Fruit fly (Drosophila melanogaster) whole organism, embryonic: ENCODE data around the gene CG43121.

Experiments used
- Abd-B ChIP-seq: fragments of 200-800 bp; sonication (Bioruptor generic); optimal IDR thresholded peaks from 2 replicates; lab custom pipeline; 2018; ENCODE audit warnings: missing biosample characterization, mild to moderate bottlenecking, missing genetic modification characterization, moderate library complexity
- Atf-2 ChIP-seq: fragments of 200-800 bp; sonication (Bioruptor generic); optimal IDR thresholded peaks from 2 replicates; lab custom pipeline; 2016; ENCODE audit warnings: missing biosample characterization, missing genetic modification characterization
- Atf3 ChIP-seq: fragments of 200-800 bp; sonication (Bioruptor generic); optimal IDR thresholded peaks from 3 replicates; lab custom pipeline; 2016; ENCODE audit warnings: missing biosample characterization, missing genetic modification characterization
- B-H1 ChIP-seq: fragments of 200-800 bp; sonication (Bioruptor generic); IDR thresholded peaks from 3 replicates; pipeline ENCODE4 v1.3.6; 2022; ENCODE audit warnings: missing biosample characterization, missing genetic modification characterization
- CG10654 ChIP-seq: fragments of 200-800 bp; sonication (Bioruptor generic); optimal IDR thresholded peaks from 2 replicates; lab custom pipeline; 2016; ENCODE audit warnings: missing biosample characterization, missing genetic modification characterization
- CG11560 ChIP-seq: fragments of 200-800 bp; sonication (Bioruptor generic); IDR thresholded peaks from 3 replicates; pipeline ENCODE4 v1.3.6; 2022; ENCODE audit warnings: missing biosample characterization, missing genetic modification characterization
- CG12659 ChIP-seq: fragments of 200-800 bp; sonication (Bioruptor generic); optimal IDR thresholded peaks from 3 replicates; lab custom pipeline; 2017; ENCODE audit warnings: mild to moderate bottlenecking, missing biosample characterization, missing genetic modification reagents, missing genetic modification characterization
- CG13123 ChIP-seq: fragments of 200-800 bp; sonication (Bioruptor generic); optimal IDR thresholded peaks from 2 replicates; lab custom pipeline; 2016; ENCODE audit warnings: missing biosample characterization, missing genetic modification characterization
- CG32767 ChIP-seq: fragments of 200-800 bp; sonication (Bioruptor generic); IDR thresholded peaks from 2 replicates; pipeline ENCODE4 v1.3.6; 2022; ENCODE audit warnings: missing biosample characterization, missing genetic modification characterization
- CG3838 ChIP-seq: fragments of 200-800 bp; sonication (Bioruptor generic); optimal IDR thresholded peaks from 3 replicates; lab custom pipeline; 2016; ENCODE audit warnings: missing biosample characterization, missing genetic modification characterization
- CG4730 ChIP-seq: fragments of 200-800 bp; sonication (Bioruptor generic); IDR thresholded peaks from 2 replicates; pipeline ENCODE4 v1.3.6; 2022; ENCODE audit warnings: missing biosample characterization, missing genetic modification characterization
- CG5953 ChIP-seq: fragments of 200-800 bp; sonication (Bioruptor generic); IDR thresholded peaks from 2 replicates; pipeline ENCODE4 v1.3.6; 2022; ENCODE audit warnings: missing biosample characterization, missing genetic modification characterization
- CG8281 ChIP-seq: fragments of 200-800 bp; sonication (Bioruptor generic); optimal IDR thresholded peaks from 2 replicates; lab custom pipeline; 2018; ENCODE audit warnings: missing biosample characterization, mild to moderate bottlenecking, missing genetic modification characterization, moderate library complexity
- CG9876 ChIP-seq: fragments of 200-800 bp; sonication (Bioruptor generic); optimal IDR thresholded peaks from 2 replicates; lab custom pipeline; 2016; ENCODE audit warnings: missing biosample characterization, missing genetic modification characterization
- Deaf1 ChIP-seq: fragments of 200-800 bp; optimal IDR thresholded peaks from 3 replicates; lab custom pipeline; 2019; ENCODE audit warnings: missing biosample characterization, mild to moderate bottlenecking, missing genetic modification characterization, moderate library complexity
- E2f1 ChIP-seq: fragments of 200-800 bp; sonication (Bioruptor generic); IDR thresholded peaks from 2 replicates; pipeline ENCODE4 v1.3.6; 2022; ENCODE audit warnings: missing biosample characterization, missing genetic modification characterization
- E2f2 ChIP-seq: fragments of 200-800 bp; sonication (Bioruptor generic); IDR thresholded peaks from 2 replicates; pipeline ENCODE4 v1.3.6; 2022; ENCODE audit warnings: missing biosample characterization, missing genetic modification characterization
- Fer2 ChIP-seq: fragments of 200-800 bp; sonication (Bioruptor generic); optimal IDR thresholded peaks from 2 replicates; lab custom pipeline; 2018; ENCODE audit warnings: missing biosample characterization, mild to moderate bottlenecking, missing genetic modification characterization, moderate library complexity
- HLH3B ChIP-seq: fragments of 200-800 bp; sonication (Bioruptor generic); IDR thresholded peaks from 2 replicates; pipeline ENCODE4 v1.3.6; 2022; ENCODE audit warnings: missing biosample characterization, missing genetic modification characterization
- HLHmδ ChIP-seq: fragments of 200-800 bp; sonication (Bioruptor generic); optimal IDR thresholded peaks from 2 replicates; lab custom pipeline; 2018; ENCODE audit warnings: missing biosample characterization, mild to moderate bottlenecking, missing genetic modification characterization, moderate library complexity
- Hmr ChIP-seq: fragments of 200-800 bp; sonication (Bioruptor generic); optimal IDR thresholded peaks from 3 replicates; lab custom pipeline; 2017; ENCODE audit warnings: mild to moderate bottlenecking, missing biosample characterization, missing genetic modification reagents, missing genetic modification characterization
- Hr51 ChIP-seq, 2 experiments: fragments of 200-800 bp; sonication (Bioruptor generic); optimal IDR thresholded peaks; 2 replicates in 1 of 2; 3 replicates in 1 of 2; lab custom pipeline; 2016 to 2018; ENCODE audit warnings: missing biosample characterization in 2 of 2, missing genetic modification characterization in 2 of 2, mild to moderate bottlenecking in 1 of 2, moderate library complexity in 1 of 2
- Lpt ChIP-seq: fragments of >200 bp; optimal IDR thresholded peaks from 2 replicates; lab custom pipeline; 2018; ENCODE audit warnings: missing biosample characterization, missing genetic modification characterization
- Max ChIP-seq: fragments of 200-800 bp; sonication (Bioruptor generic); optimal IDR thresholded peaks from 2 replicates; lab custom pipeline; 2016; ENCODE audit warnings: missing biosample characterization, mild to moderate bottlenecking, missing genetic modification characterization
- Mes4 ChIP-seq: fragments of 200-800 bp; sonication (Bioruptor generic); optimal IDR thresholded peaks from 2 replicates; lab custom pipeline; 2016; ENCODE audit warnings: missing biosample characterization, missing genetic modification characterization
- Nf-YA ChIP-seq: fragments of 200-800 bp; sonication (Bioruptor generic); IDR thresholded peaks from 2 replicates; pipeline ENCODE4 v1.3.6; 2022; ENCODE audit warnings: missing biosample characterization, missing genetic modification characterization
- PHDP ChIP-seq: fragments of 200-800 bp; sonication (Bioruptor generic); optimal IDR thresholded peaks from 3 replicates; lab custom pipeline; 2018; ENCODE audit warnings: missing biosample characterization, mild to moderate bottlenecking, missing genetic modification characterization, moderate library complexity
- Usf ChIP-seq: fragments of 200-800 bp; sonication (Bioruptor generic); optimal IDR thresholded peaks from 2 replicates; lab custom pipeline; 2017; ENCODE audit warnings: missing genotype, missing biosample characterization, missing genetic modification characterization
- Vsx1 ChIP-seq: fragments of 200-800 bp; sonication (Bioruptor generic); optimal IDR thresholded peaks from 2 replicates; lab custom pipeline; 2017; ENCODE audit warnings: missing biosample characterization, mild to moderate bottlenecking, missing genetic modification characterization, missing genetic modification reagents
- Xrp1 ChIP-seq: fragments of 200-800 bp; sonication (Bioruptor generic); IDR thresholded peaks from 2 replicates; pipeline ENCODE4 v1.3.6; 2022; ENCODE audit warnings: missing biosample characterization, missing genetic modification characterization
- ac ChIP-seq: fragments of 200-800 bp; sonication (Bioruptor generic); optimal IDR thresholded peaks from 3 replicates; lab custom pipeline; 2017; ENCODE audit warnings: missing biosample characterization, mild to moderate bottlenecking, missing genetic modification characterization
- chm ChIP-seq: fragments of 200-800 bp; sonication (Bioruptor generic); IDR thresholded peaks from 2 replicates; pipeline ENCODE4 v1.3.6; 2022; ENCODE audit warnings: missing biosample characterization, missing genetic modification characterization
- exex ChIP-seq: fragments of 200-800 bp; sonication (Bioruptor generic); optimal IDR thresholded peaks from 4 replicates; lab custom pipeline; 2018; ENCODE audit warnings: missing biosample characterization, mild to moderate bottlenecking, missing genetic modification characterization, moderate library complexity
- fd3F ChIP-seq: fragments of 200-800 bp; sonication (Bioruptor generic); optimal IDR thresholded peaks from 2 replicates; lab custom pipeline; 2018; ENCODE audit warnings: missing biosample characterization, mild to moderate bottlenecking, missing genetic modification characterization, moderate library complexity
- gsb ChIP-seq: fragments of 200-800 bp; sonication (Bioruptor generic); IDR thresholded peaks from 2 replicates; pipeline ENCODE4 v1.3.6; 2022; ENCODE audit warnings: missing biosample characterization, missing genetic modification characterization
- her ChIP-seq: fragments of 200-800 bp; sonication (Bioruptor generic); optimal IDR thresholded peaks from 2 replicates; lab custom pipeline; 2016; ENCODE audit warnings: missing biosample characterization, missing genetic modification characterization
- hkb ChIP-seq, 2 experiments: fragments of 200-800 bp in 1 of 2; fragments of >200 bp in 1 of 2; sonication (Bioruptor generic) in 1 of 2; IDR thresholded peaks in 1 of 2; optimal IDR thresholded peaks in 1 of 2; 2 replicates each; pipeline versions ENCODE4 v1.3.6 to Lab custom; 2017 to 2022; ENCODE audit warnings: missing biosample characterization in 1 of 2, missing genetic modification characterization in 1 of 2
- mam ChIP-seq: fragments of 200-800 bp; sonication (Bioruptor generic); optimal IDR thresholded peaks from 3 replicates; lab custom pipeline; 2016; ENCODE audit warnings: missing biosample characterization, missing genetic modification characterization
- pum ChIP-seq: fragments of 200-800 bp; sonication (Bioruptor generic); optimal IDR thresholded peaks from 2 replicates; lab custom pipeline; 2016; ENCODE audit warnings: missing biosample characterization, missing genetic modification characterization
- repo ChIP-seq: fragments of 200-800 bp; sonication (Bioruptor generic); optimal IDR thresholded peaks from 2 replicates; lab custom pipeline; 2016; ENCODE audit warnings: missing biosample characterization, missing genetic modification characterization
- sima ChIP-seq: fragments of 200-800 bp; sonication (Bioruptor generic); optimal IDR thresholded peaks from 2 replicates; lab custom pipeline; 2016; ENCODE audit warnings: missing biosample characterization, missing genetic modification characterization
- slou ChIP-seq: fragments of 200-800 bp; sonication (Bioruptor generic); optimal IDR thresholded peaks from 3 replicates; lab custom pipeline; 2016; ENCODE audit warnings: missing biosample characterization, missing genetic modification characterization
- sob ChIP-seq: fragments of 200-800 bp; sonication (Bioruptor generic); IDR thresholded peaks from 2 replicates; pipeline ENCODE4 v1.3.6; 2022; ENCODE audit warnings: missing biosample characterization, missing genetic modification characterization
- tna ChIP-seq: fragments of 200-800 bp; sonication (Bioruptor generic); IDR thresholded peaks from 2 replicates; pipeline ENCODE4 v1.3.6; 2022; ENCODE audit warnings: missing biosample characterization, missing genetic modification characterization; ENCODE audit not compliant: partially characterized antibody
- tx ChIP-seq: fragments of 200-800 bp; sonication (Bioruptor generic); optimal IDR thresholded peaks from 2 replicates; lab custom pipeline; 2016; ENCODE audit warnings: missing biosample characterization, missing genetic modification characterization
- vfl ChIP-seq: fragments of 200-800 bp; sonication (Bioruptor generic); optimal IDR thresholded peaks from 2 replicates; lab custom pipeline; 2016; ENCODE audit warnings: missing biosample characterization, missing genetic modification characterization

Gene CG43121

dm6 chr3L:14708053-14708452 is 35.8 kb upstream of the CG43121 start (continued):
- TF ChIP-seq mam (GFP tag; lab: Kevin White, UChicago) (peak; percentile 52), Atf-2 (GFP tag; lab: Kevin White, UChicago) (no peak), Lpt (GFP tag; lab: Kevin White, UChicago) (no peak), Hr51 (GFP tag; optimal IDR thresholded peaks at IDR 0.05; lab: Kevin White, UChicago) (peak in 1 of 2 experiments; percentile 33), HLH3B (peak; percentile 36; the same call in 1 of the 2 replicates), CG12659 (peak; percentile 44), sob (GFP tag; lab: Robert Waterston, UW) (no peak; the same call in 1 of the 2 replicates), CG9876 (GFP tag; lab: Kevin White, UChicago) (peak; percentile 40), pum (peak; percentile 0), Usf (GFP tag; lab: Kevin White, UChicago) (no peak), sima (GFP tag; lab: Kevin White, UChicago) (no peak), ac (GFP tag; lab: Kevin White, UChicago) (no peak), Fer2 (tag; lab: Kevin White, UChicago) (peak; percentile 65), Hmr (GFP tag; lab: Kevin White, UChicago) (peak; percentile 69), E2f1 (GFP tag; lab: Robert Waterston, UW) (no peak), gsb (GFP tag; lab: Robert Waterston, UW) (no peak), Deaf1 (tag; lab: Kevin White, UChicago) (no peak), CG5953 (GFP tag; lab: Robert Waterston, UW) (no peak), CG13123 (peak; percentile 56), HLHmδ (GFP tag; lab: Kevin White, UChicago) (no peak), vfl (peak; percentile 5), hkb (optimal IDR thresholded peaks at IDR 0.05; lab: Kevin White, UChicago) (no peak), hkb (GFP tag; IDR thresholded peaks at IDR 0.05; lab: Robert Waterston, UW) (peak; percentile 68), Xrp1 (peak; percentile 52), CG10654 (GFP tag; lab: Kevin White, UChicago) (peak; percentile 37), Mes4 (peak; percentile 12), chm (no peak), fd3F (peak; percentile 41), CG4730 (GFP tag; lab: Robert Waterston, UW) (0 out of 2 replicates have a peak, but pooled peaks have one; percentile 6), exex (peak; percentile 23), CG32767 (GFP tag; lab: Robert Waterston, UW) (0 out of 2 replicates have a peak, but pooled peaks have one; percentile 13), CG8281 (tag; lab: Kevin White, UChicago) (peak; percentile 37), Nf-YA (GFP tag; lab: Robert Waterston, UW) (0 out of 2 replicates have a peak, but pooled peaks have one; percentile 34), CG11560 (tag; lab: Robert Waterston, UW) (no peak), B-H1 (peak; percentile 18; the same call in 1 of the 3 replicates), slou (GFP tag; lab: Kevin White, UChicago) (peak; percentile 46), Vsx1 (GFP tag; lab: Kevin White, UChicago) (peak; percentile 53), Max (GFP tag; lab: Kevin White, UChicago) (peak; percentile 51), E2f2 (peak; percentile 23; the same call in 1 of the 2 replicates), her (GFP tag; lab: Kevin White, UChicago) (peak; percentile 32), Abd-B (no peak), tx (no peak), CG3838 (peak; percentile 47), repo (GFP tag; lab: Kevin White, UChicago) (no peak), PHDP (tag; lab: Kevin White, UChicago) (peak; percentile 70), tna (no peak), Atf3 (GFP tag; lab: Kevin White, UChicago) (no peak)
- TF ChIP-seq, all 482 proteins: peak for 154
